Worm (Caenorhabditis elegans) whole organism, young adult: ENCODE data around the gene F21H7.2.

ENCODE experiments used
- B0035.1 ChIP-seq: sonication (generic microtip); optimal IDR thresholded peaks from 2 replicates; lab custom pipeline; 2016; ENCODE audit warnings: missing genetic modification characterization, mild to moderate bottlenecking, missing compliant biosample characterization, missing genotype, missing genetic modification reagents
- B0336.3 ChIP-seq: fragments of 200-800 bp; sonication (Bioruptor generic); IDR thresholded peaks from 2 replicates; pipeline ENCODE4 v1.3.6; 2022; ENCODE audit warnings: missing genetic modification characterization, missing compliant biosample characterization
- C17E4.6 ChIP-seq: fragments of 200-800 bp; sonication (Bioruptor generic); IDR thresholded peaks from 2 replicates; pipeline ENCODE4 v1.3.6; 2022; ENCODE audit warnings: missing genetic modification reagents, missing genetic modification characterization, missing compliant biosample characterization
- F10E7.11 ChIP-seq: sonication (generic microtip); optimal IDR thresholded peaks from 2 replicates; lab custom pipeline; 2017; ENCODE audit warnings: mild to moderate bottlenecking, missing genetic modification characterization, moderate library complexity, missing compliant biosample characterization
- F39B2.1 ChIP-seq: fragments of 200-800 bp; sonication (Bioruptor generic); IDR thresholded peaks from 2 replicates; pipeline ENCODE4 v1.3.6; 2022; ENCODE audit warnings: missing genetic modification reagents, missing genetic modification characterization, missing compliant biosample characterization
- F52B5.7 ChIP-seq: sonication (generic microtip); optimal IDR thresholded peaks from 2 replicates; lab custom pipeline; 2016; ENCODE audit warnings: mild to moderate bottlenecking, missing genetic modification characterization, missing compliant biosample characterization
- K11D2.4 ChIP-seq: fragments of 200-800 bp; sonication (Bioruptor generic); IDR thresholded peaks from 2 replicates; pipeline ENCODE4 v1.3.6; 2022; ENCODE audit warnings: missing genetic modification reagents, missing genetic modification characterization, missing compliant biosample characterization
- T26A5.8 ChIP-seq: sonication (generic microtip); optimal IDR thresholded peaks from 2 replicates; lab custom pipeline; 2016; ENCODE audit warnings: missing genetic modification characterization, missing compliant biosample characterization
- Y53F4B.3 ChIP-seq: fragments of 200-800 bp; sonication (Bioruptor generic); IDR thresholded peaks from 2 replicates; pipeline ENCODE4 v1.3.6; 2022; ENCODE audit warnings: missing genetic modification reagents, missing genetic modification characterization, missing compliant biosample characterization
- Y53G8AR.9 ChIP-seq: fragments of 200-800 bp; sonication (Bioruptor generic); conservative IDR thresholded peaks from 2 replicates; pipeline ENCODE4 v1.3.6; 2022; ENCODE audit warnings: missing genetic modification reagents, missing genetic modification characterization, missing compliant biosample characterization
- Y67H2A.10 ChIP-seq: fragments of 200-800 bp; sonication (Bioruptor generic); conservative IDR thresholded peaks from 2 replicates; pipeline ENCODE4 v1.3.6; 2022; ENCODE audit warnings: missing genetic modification reagents, missing genetic modification characterization, missing compliant biosample characterization
- ZK185.1 ChIP-seq: sonication (generic microtip); optimal IDR thresholded peaks from 2 replicates; lab custom pipeline; 2016; ENCODE audit warnings: mild to moderate bottlenecking, missing genetic modification characterization, missing compliant biosample characterization; ENCODE audit not compliant: poor library complexity, severe bottlenecking
- ama-1 ChIP-seq, 3 experiments: fragments of 150-350 bp in 1 of 3; sonication (generic microtip) in 2 of 3; optimal IDR thresholded peaks; 2 replicates each; lab custom pipeline; 2014 to 2018; ENCODE audit warnings: missing biosample characterization in 2 of 3, missing genetic modification characterization in 2 of 3, missing genetic modification reagents in 2 of 3
- aptf-3 ChIP-seq: fragments of 200-800 bp; sonication (Bioruptor generic); IDR thresholded peaks from 2 replicates; pipeline ENCODE4 v1.3.6; 2022; ENCODE audit warnings: missing genetic modification characterization, missing compliant biosample characterization
- attf-3 ChIP-seq: fragments of 200-800 bp; sonication (Bioruptor generic); conservative IDR thresholded peaks from 2 replicates; pipeline ENCODE4 v1.3.6; 2022; ENCODE audit warnings: missing genetic modification reagents, missing genetic modification characterization, missing compliant biosample characterization
- attf-5 ChIP-seq: fragments of 200-800 bp; sonication (Bioruptor generic); optimal IDR thresholded peaks from 2 replicates; lab custom pipeline; 2018; ENCODE audit warnings: mild to moderate bottlenecking, missing genetic modification characterization, missing compliant biosample characterization
- bed-1 ChIP-seq: fragments of 200-800 bp; sonication (Bioruptor generic); IDR thresholded peaks from 2 replicates; pipeline ENCODE4 v1.3.6; 2022; ENCODE audit warnings: missing genetic modification reagents, missing genetic modification characterization, missing compliant biosample characterization
- cebp-2 ChIP-seq: fragments of 200-800 bp; sonication (Bioruptor generic); IDR thresholded peaks from 2 replicates; pipeline ENCODE4 v1.3.6; 2022; ENCODE audit warnings: missing genetic modification characterization, missing compliant biosample characterization
- ceh-27 ChIP-seq: fragments of 200-800 bp; sonication (Bioruptor generic); optimal IDR thresholded peaks from 2 replicates; lab custom pipeline; 2018; ENCODE audit warnings: mild to moderate bottlenecking, missing genetic modification characterization, moderate library complexity, missing compliant biosample characterization
- ceh-40 ChIP-seq: fragments of 200-800 bp; sonication (Bioruptor generic); IDR thresholded peaks from 2 replicates; pipeline ENCODE4 v1.3.6; 2022; ENCODE audit warnings: missing genetic modification characterization, missing compliant biosample characterization
- ceh-79 ChIP-seq: sonication (generic microtip); optimal IDR thresholded peaks from 2 replicates; lab custom pipeline; 2017; ENCODE audit warnings: mild to moderate bottlenecking, missing genetic modification characterization, missing compliant biosample characterization
- dox-1 ChIP-seq: fragments of 200-800 bp; sonication (Bioruptor generic); IDR thresholded peaks from 2 replicates; pipeline ENCODE4 v1.3.6; 2022; ENCODE audit warnings: missing genetic modification reagents, missing genetic modification characterization, missing compliant biosample characterization
- dpff-1 ChIP-seq: sonication (generic microtip); optimal IDR thresholded peaks from 2 replicates; lab custom pipeline; 2017; ENCODE audit warnings: mild to moderate bottlenecking, missing genetic modification characterization, missing compliant biosample characterization
- egrh-3 ChIP-seq: fragments of 200-800 bp; sonication (Bioruptor generic); IDR thresholded peaks from 2 replicates; pipeline ENCODE4 v1.3.6; 2022; ENCODE audit warnings: missing genetic modification reagents, missing genetic modification characterization, missing compliant biosample characterization
- hrde-1 ChIP-seq: sonication (generic microtip); optimal IDR thresholded peaks from 2 replicates; lab custom pipeline; 2016; ENCODE audit warnings: missing genetic modification characterization, mild to moderate bottlenecking, missing compliant biosample characterization, moderate library complexity, missing genotype, missing genetic modification reagents, borderline replicate concordance
- lir-1 ChIP-seq: fragments of 200-800 bp; sonication (Bioruptor generic); conservative IDR thresholded peaks from 2 replicates; pipeline ENCODE4 v1.3.6; 2022; ENCODE audit warnings: missing genetic modification reagents, missing genetic modification characterization, missing compliant biosample characterization
- lsl-1 ChIP-seq: fragments of 200-800 bp; sonication (Bioruptor generic); optimal IDR thresholded peaks from 2 replicates; lab custom pipeline; 2018; ENCODE audit warnings: mild to moderate bottlenecking, missing genetic modification characterization, moderate library complexity, missing compliant biosample characterization
- lsy-27 ChIP-seq: sonication (generic microtip); optimal IDR thresholded peaks from 2 replicates; lab custom pipeline; 2017; ENCODE audit warnings: missing genetic modification characterization, mild to moderate bottlenecking, missing compliant biosample characterization, antibody characterized with exemption, missing genotype, borderline replicate concordance; ENCODE audit not compliant: insufficient read depth
- madf-8 ChIP-seq: fragments of 200-800 bp; sonication (Bioruptor generic); conservative IDR thresholded peaks from 2 replicates; pipeline ENCODE4 v1.3.6; 2022; ENCODE audit warnings: missing genetic modification reagents, missing genetic modification characterization, missing compliant biosample characterization
- nfya-2 ChIP-seq: fragments of 200-800 bp; sonication (Bioruptor generic); IDR thresholded peaks from 2 replicates; pipeline ENCODE4 v1.3.6; 2022; ENCODE audit warnings: missing genetic modification reagents, missing genetic modification characterization, missing compliant biosample characterization
- nhr-27 ChIP-seq: fragments of 200-800 bp; sonication (Bioruptor generic); optimal IDR thresholded peaks from 2 replicates; lab custom pipeline; 2018; ENCODE audit warnings: mild to moderate bottlenecking, missing genetic modification characterization, moderate library complexity, missing compliant biosample characterization
- rec-8 ChIP-seq, 2 experiments: sonication (generic microtip); optimal IDR thresholded peaks; 2 replicates each; lab custom pipeline; 2016; ENCODE audit warnings: mild to moderate bottlenecking in 2 of 2, missing genetic modification characterization in 2 of 2, missing genetic modification reagents in 2 of 2, missing genotype in 2 of 2, missing biosample characterization in 1 of 2, missing compliant biosample characterization in 1 of 2, moderate library complexity in 1 of 2
- sea-2 ChIP-seq: fragments of 200-800 bp; sonication (Bioruptor generic); IDR thresholded peaks from 2 replicates; pipeline ENCODE4 v1.3.6; 2022; ENCODE audit warnings: missing genetic modification characterization, missing compliant biosample characterization
- snpc-1.1 ChIP-seq: sonication (generic microtip); optimal IDR thresholded peaks from 2 replicates; lab custom pipeline; 2017; ENCODE audit warnings: missing genetic modification characterization, mild to moderate bottlenecking, missing compliant biosample characterization, antibody characterized with exemption, moderate library complexity, missing genotype, missing genetic modification reagents; ENCODE audit not compliant: insufficient read depth
- snpc-4 ChIP-seq, 5 experiments: fragments of 150-350 bp in 1 of 5; sonication (generic microtip) in 4 of 5; optimal IDR thresholded peaks; 2 replicates each; lab custom pipeline; 2014 to 2018; ENCODE audit warnings: missing genetic modification characterization in 5 of 5, missing biosample characterization in 3 of 5, antibody characterized with exemption in 2 of 5, mild to moderate bottlenecking in 2 of 5, missing compliant biosample characterization in 2 of 5, missing genotype in 2 of 5, moderate library complexity in 2 of 5, missing genetic modification reagents in 1 of 5
- somi-1 ChIP-seq: fragments of 200-800 bp; sonication (Bioruptor generic); optimal IDR thresholded peaks from 2 replicates; lab custom pipeline; 2018; ENCODE audit warnings: mild to moderate bottlenecking, missing genetic modification characterization, missing compliant biosample characterization
- ztf-22 ChIP-seq: fragments of 200-800 bp; sonication (Bioruptor generic); optimal IDR thresholded peaks from 2 replicates; lab custom pipeline; 2018; ENCODE audit warnings: mild to moderate bottlenecking, missing genetic modification characterization, moderate library complexity, missing compliant biosample characterization
- ztf-26 ChIP-seq: sonication (generic microtip); optimal IDR thresholded peaks from 2 replicates; lab custom pipeline; 2017; ENCODE audit warnings: missing genetic modification characterization, missing compliant biosample characterization
- ztf-3 ChIP-seq: fragments of 200-800 bp; sonication (Bioruptor generic); optimal IDR thresholded peaks from 2 replicates; lab custom pipeline; 2018; ENCODE audit warnings: mild to moderate bottlenecking, missing genetic modification characterization, missing compliant biosample characterization
- ztf-6 ChIP-seq: fragments of 200-800 bp; sonication (Bioruptor generic); IDR thresholded peaks from 2 replicates; pipeline ENCODE4 v1.3.6; 2022; ENCODE audit warnings: missing genetic modification reagents, missing genetic modification characterization, missing compliant biosample characterization

The F21H7.2 gene

ce11 chrV:16237223-16237622, 7.4 kb upstream of the F21H7.2 start, which contains the start of gene F21H7.5:
F21H7.5 (plus strand) TSS chrV:16237523.
- TF ChIP-seq lsl-1 (GFP tag; lab: Kevin White, UChicago) (no peak), aptf-3 (no peak), snpc-1.1 (tag; lab: Kevin White, UChicago) (no peak), ceh-27 (no peak), hrde-1 (tag; lab: Kevin White, UChicago) (no peak), nhr-27 (tag; lab: Kevin White, UChicago) (no peak), madf-8 (GFP tag; lab: Robert Waterston, UW) (no peak), F39B2.1 (GFP tag; lab: Robert Waterston, UW) (no peak), egrh-3 (no peak), ztf-3 (no peak), K11D2.4 (GFP tag; lab: Robert Waterston, UW) (no peak), Y53G8AR.9 (GFP tag; lab: Robert Waterston, UW) (no peak), dox-1 (GFP tag; lab: Robert Waterston, UW) (no peak), ceh-40 (GFP tag; lab: Robert Waterston, UW) (no peak), ztf-6 (no peak), T26A5.8 (no peak), Y53F4B.3 (GFP tag; lab: Robert Waterston, UW) (no peak), F10E7.11 (tag; lab: Kevin White, UChicago) (no peak), B0336.3 (GFP tag; lab: Robert Waterston, UW) (no peak)

- TF ChIP-seq somi-1 (GFP tag; lab: Kevin White, UChicago), result no peak
- TF ChIP-seq sea-2, result no peak
- no peak for TF ChIP-seq attf-5 (GFP tag; lab: Kevin White, UChicago)
- TF ChIP-seq lir-1 (GFP tag; lab: Robert Waterston, UW), result no peak
Measured at ce11 chrV:16235647-16236046, 5.9 kb upstream of the F21H7.2 start, which contains the start of gene srh-98. srh-98 (minus strand) TSS chrV:16235747.

- TF ChIP-seq snpc-4 (GFP tag; optimal IDR thresholded peaks at IDR 0.05; lab: Kevin White, UChicago) (no peak), snpc-4 (tag; optimal IDR thresholded peaks at IDR 0.05; lab: Kevin White, UChicago) (no peak), F52B5.7 (tag; lab: Kevin White, UChicago) (no peak), C17E4.6 (GFP tag; lab: Robert Waterston, UW) (no peak), ceh-79 (tag; lab: Kevin White, UChicago) (no peak)
Measured at ce11 chrV:16235135-16235534, 5.3 kb upstream of the F21H7.2 start, which contains the start of gene F21H7.3. F21H7.3 (minus strand) TSS chrV:16235235.

- TF ChIP-seq lsy-27 (tag; lab: Kevin White, UChicago), result no peak
- no peak for TF ChIP-seq B0035.1 (tag; lab: Kevin White, UChicago)
- no peak for TF ChIP-seq B0336.3 (GFP tag; lab: Robert Waterston, UW)
- TF ChIP-seq dpff-1 (tag; lab: Kevin White, UChicago), result no peak
- TF ChIP-seq K11D2.4 (GFP tag; lab: Robert Waterston, UW), result no peak
- TF ChIP-seq cebp-2 (GFP tag; lab: Robert Waterston, UW), result no peak
- no peak for TF ChIP-seq ama-1 (optimal IDR thresholded peaks at IDR 0.05; lab: Kevin White, UChicago)
- no peak for TF ChIP-seq ama-1 (GFP tag; optimal IDR thresholded peaks at IDR 0.05; lab: Kevin White, UChicago)
- TF ChIP-seq hrde-1 (tag; lab: Kevin White, UChicago), result no peak
- TF ChIP-seq aptf-3, result no peak
- TF ChIP-seq attf-5 (GFP tag; lab: Kevin White, UChicago), result no peak
- no peak for TF ChIP-seq nfya-2
- TF ChIP-seq attf-3 (GFP tag; lab: Robert Waterston, UW), result no peak
- no peak for TF ChIP-seq ztf-22 (GFP tag; lab: Kevin White, UChicago)
- TF ChIP-seq ztf-26, result no peak
- no peak for TF ChIP-seq ZK185.1 (tag; lab: Kevin White, UChicago)
- no peak for TF ChIP-seq rec-8 (tag; optimal IDR thresholded peaks at IDR 0.05; lab: Kevin White, UChicago)
- no peak for TF ChIP-seq T26A5.8
- no peak for TF ChIP-seq Y67H2A.10 (GFP tag; lab: Robert Waterston, UW)
- TF ChIP-seq bed-1 (GFP tag; lab: Robert Waterston, UW), result no peak
- TF ChIP-seq, all 124 proteins: peak for 0
Measured at ce11 chrV:16233624-16234023, 3.8 kb upstream of the F21H7.2 start, which contains the start of gene clec-233. clec-233 (plus strand) TSS chrV:16233924.
